Worm (Caenorhabditis elegans) whole organism, L3 larva: ENCODE data around the gene fmo-3.
A peak's percentile ranks its signal among the peaks of the same experiment; 100 is the strongest.

Source experiments
- R02D3.7 ChIP-seq: fragments of 150-350 bp; optimal IDR thresholded peaks from 2 replicates; lab custom pipeline; 2014; ENCODE audit warnings: missing biosample characterization, missing genetic modification characterization
- ZK546.5 ChIP-seq: sonication (generic microtip); optimal IDR thresholded peaks from 2 replicates; lab custom pipeline; 2017; ENCODE audit warnings: missing biosample characterization, missing genetic modification characterization
- aly-2 ChIP-seq: fragments of 150-350 bp; optimal IDR thresholded peaks from 2 replicates; lab custom pipeline; 2014; ENCODE audit warnings: missing biosample characterization, missing genetic modification characterization
- ama-1 ChIP-seq: fragments of 150-350 bp; optimal IDR thresholded peaks from 2 replicates; lab custom pipeline; 2018
- ceh-16 ChIP-seq: sonication (generic microtip); optimal IDR thresholded peaks from 2 replicates; lab custom pipeline; 2017; ENCODE audit warnings: missing biosample characterization, missing genetic modification characterization
- ceh-28 ChIP-seq: fragments of 150-350 bp; optimal IDR thresholded peaks from 2 replicates; lab custom pipeline; 2014; ENCODE audit warnings: missing biosample characterization, missing genetic modification reagents, missing genetic modification characterization
- ceh-82 ChIP-seq: fragments of 150-350 bp; optimal IDR thresholded peaks from 2 replicates; lab custom pipeline; 2014; ENCODE audit warnings: missing biosample characterization, missing genetic modification characterization
- ceh-9 ChIP-seq: sonication (generic microtip); optimal IDR thresholded peaks from 2 replicates; lab custom pipeline; 2018; ENCODE audit warnings: missing biosample characterization, missing genetic modification characterization
- daf-12 ChIP-seq: fragments of 150-350 bp; optimal IDR thresholded peaks from 2 replicates; lab custom pipeline; 2014; ENCODE audit warnings: missing biosample characterization, missing genetic modification reagents, missing genetic modification characterization
- egl-27 ChIP-seq: sonication (generic microtip); optimal IDR thresholded peaks from 4 replicates; lab custom pipeline; 2017; ENCODE audit warnings: missing biosample characterization, missing genetic modification reagents, missing genetic modification characterization
- egl-5 ChIP-seq: fragments of 150-350 bp; optimal IDR thresholded peaks from 2 replicates; lab custom pipeline; 2017; ENCODE audit warnings: missing biosample characterization, missing genetic modification reagents, missing genetic modification characterization, inconsistent platforms
- elt-1 ChIP-seq: fragments of 150-350 bp; optimal IDR thresholded peaks from 2 replicates; lab custom pipeline; 2014; ENCODE audit warnings: missing biosample characterization, missing genetic modification characterization
- elt-2 ChIP-seq: sonication (generic microtip); optimal IDR thresholded peaks from 2 replicates; lab custom pipeline; 2016; ENCODE audit warnings: missing genetic modification reagents, mild to moderate bottlenecking, missing genetic modification characterization, missing compliant biosample characterization
- elt-3 ChIP-seq, 3 experiments: fragments of 150-350 bp in 1 of 3; sonication (generic microtip) in 2 of 3; optimal IDR thresholded peaks; 2 replicates in 2 of 3; 4 replicates in 1 of 3; lab custom pipeline; 2014 to 2017; ENCODE audit warnings: missing biosample characterization in 3 of 3, missing genetic modification characterization in 3 of 3
- eor-1 ChIP-seq, 2 experiments: fragments of 150-350 bp; optimal IDR thresholded peaks; 2 replicates each; lab custom pipeline; 2014 to 2018; ENCODE audit warnings: missing biosample characterization in 2 of 2, missing genetic modification characterization in 2 of 2
- fkh-10 ChIP-seq: sonication (generic microtip); optimal IDR thresholded peaks from 2 replicates; lab custom pipeline; 2017; ENCODE audit warnings: missing biosample characterization, missing genetic modification reagents, missing genetic modification characterization
- fkh-2 ChIP-seq: fragments of 150-350 bp; optimal IDR thresholded peaks from 2 replicates; lab custom pipeline; 2014; ENCODE audit warnings: missing biosample characterization, missing genetic modification reagents, missing genetic modification characterization
- fos-1 ChIP-seq: fragments of 150-350 bp; optimal IDR thresholded peaks from 2 replicates; lab custom pipeline; 2014; ENCODE audit warnings: missing biosample characterization, missing genetic modification characterization
- hmg-11 ChIP-seq: sonication (generic microtip); optimal IDR thresholded peaks from 2 replicates; lab custom pipeline; 2016; ENCODE audit warnings: missing genetic modification characterization, missing compliant biosample characterization
- jun-1 ChIP-seq: fragments of 150-350 bp; optimal IDR thresholded peaks from 2 replicates; lab custom pipeline; 2014; ENCODE audit warnings: missing biosample characterization, missing genetic modification reagents, missing genetic modification characterization
- lin-15B ChIP-seq: fragments of 150-350 bp; optimal IDR thresholded peaks from 2 replicates; lab custom pipeline; 2014; ENCODE audit warnings: missing biosample characterization, missing genetic modification characterization
- lin-39 ChIP-seq: fragments of 150-350 bp; optimal IDR thresholded peaks from 2 replicates; lab custom pipeline; 2018; ENCODE audit warnings: missing biosample characterization, missing genetic modification reagents, missing genetic modification characterization
- lsy-12 ChIP-seq: sonication (generic microtip); optimal IDR thresholded peaks from 2 replicates; lab custom pipeline; 2016; ENCODE audit warnings: mild to moderate bottlenecking, missing genetic modification characterization, missing compliant biosample characterization
- mdl-1 ChIP-seq: fragments of 150-350 bp; optimal IDR thresholded peaks from 2 replicates; lab custom pipeline; 2014; ENCODE audit warnings: missing biosample characterization, missing genetic modification characterization
- mml-1 ChIP-seq: fragments of 150-350 bp; sonication (generic microtip); optimal IDR thresholded peaks from 3 replicates; lab custom pipeline; 2014; ENCODE audit warnings: missing biosample characterization, missing genetic modification characterization
- nfya-1 ChIP-seq: sonication (generic microtip); optimal IDR thresholded peaks from 2 replicates; lab custom pipeline; 2017; ENCODE audit warnings: missing genetic modification characterization, mild to moderate bottlenecking, missing compliant biosample characterization, antibody characterized with exemption, moderate library complexity; ENCODE audit not compliant: insufficient read depth
- nhr-11 ChIP-seq: fragments of 150-350 bp; optimal IDR thresholded peaks from 2 replicates; lab custom pipeline; 2014; ENCODE audit warnings: missing biosample characterization, missing genetic modification characterization
- nhr-12 ChIP-seq: fragments of 150-350 bp; optimal IDR thresholded peaks from 2 replicates; lab custom pipeline; 2014; ENCODE audit warnings: missing biosample characterization, missing genetic modification characterization
- nhr-23 ChIP-seq: fragments of 150-350 bp; optimal IDR thresholded peaks from 2 replicates; lab custom pipeline; 2014; ENCODE audit warnings: missing biosample characterization, missing genetic modification reagents, missing genetic modification characterization
- nhr-237 ChIP-seq: fragments of 150-350 bp; optimal IDR thresholded peaks from 2 replicates; lab custom pipeline; 2014; ENCODE audit warnings: missing biosample characterization, missing genetic modification characterization
- nhr-25 ChIP-seq: sonication (generic microtip); optimal IDR thresholded peaks from 2 replicates; lab custom pipeline; 2017; ENCODE audit warnings: missing biosample characterization, missing genetic modification characterization
- nhr-28 ChIP-seq: fragments of 150-350 bp; optimal IDR thresholded peaks from 2 replicates; lab custom pipeline; 2014; ENCODE audit warnings: missing biosample characterization, missing genetic modification characterization
- nhr-43 ChIP-seq: sonication (generic microtip); optimal IDR thresholded peaks from 2 replicates; lab custom pipeline; 2016; ENCODE audit warnings: mild to moderate bottlenecking, missing genetic modification characterization, missing compliant biosample characterization; ENCODE audit not compliant: poor library complexity, severe bottlenecking
- nhr-67 ChIP-seq: fragments of 150-350 bp; optimal IDR thresholded peaks from 2 replicates; lab custom pipeline; 2014; ENCODE audit warnings: missing biosample characterization, missing genetic modification characterization
- nhr-76 ChIP-seq: fragments of 150-350 bp; sonication (generic microtip); optimal IDR thresholded peaks from 5 replicates; lab custom pipeline; 2014; ENCODE audit warnings: missing biosample characterization, missing genetic modification characterization
- nhr-77 ChIP-seq: fragments of 150-350 bp; optimal IDR thresholded peaks from 2 replicates; lab custom pipeline; 2014; ENCODE audit warnings: missing biosample characterization, missing genetic modification characterization
- pha-4 ChIP-seq: fragments of 150-350 bp; optimal IDR thresholded peaks from 2 replicates; lab custom pipeline; 2014; ENCODE audit warnings: missing biosample characterization, missing genetic modification reagents, missing genetic modification characterization
- pqm-1 ChIP-seq: fragments of 150-350 bp; optimal IDR thresholded peaks from 2 replicates; lab custom pipeline; 2017; ENCODE audit warnings: missing biosample characterization, missing genetic modification characterization, inconsistent platforms
- sea-2 ChIP-seq: fragments of 150-350 bp; sonication (generic microtip); optimal IDR thresholded peaks from 4 replicates; lab custom pipeline; 2014; ENCODE audit warnings: missing biosample characterization, missing genetic modification reagents, missing genetic modification characterization
- skn-1 ChIP-seq: fragments of 150-350 bp; optimal IDR thresholded peaks from 2 replicates; lab custom pipeline; 2014; ENCODE audit warnings: missing biosample characterization, missing genetic modification characterization
- snpc-4 ChIP-seq: fragments of 150-350 bp; optimal IDR thresholded peaks from 2 replicates; lab custom pipeline; 2014; ENCODE audit warnings: missing biosample characterization, missing genetic modification characterization
- tbx-2 ChIP-seq: sonication (generic microtip); optimal IDR thresholded peaks from 2 replicates; lab custom pipeline; 2016; ENCODE audit warnings: mild to moderate bottlenecking, missing genetic modification characterization, missing compliant biosample characterization
- unc-39 ChIP-seq: sonication (generic microtip); optimal IDR thresholded peaks from 4 replicates; lab custom pipeline; 2017; ENCODE audit warnings: missing biosample characterization, missing genetic modification characterization
- unc-62 ChIP-seq: fragments of 150-350 bp; sonication (generic microtip); optimal IDR thresholded peaks from 4 replicates; lab custom pipeline; 2014; ENCODE audit warnings: missing biosample characterization, missing genetic modification reagents, missing genetic modification characterization
- zag-1 ChIP-seq: fragments of 150-350 bp; optimal IDR thresholded peaks from 2 replicates; lab custom pipeline; 2014; ENCODE audit warnings: missing biosample characterization, missing genetic modification characterization
- ztf-11 ChIP-seq: fragments of 150-350 bp; optimal IDR thresholded peaks from 2 replicates; lab custom pipeline; 2014; ENCODE audit warnings: missing biosample characterization, missing genetic modification characterization
- ztf-4 ChIP-seq: fragments of 150-350 bp; optimal IDR thresholded peaks from 2 replicates; lab custom pipeline; 2014; ENCODE audit warnings: missing biosample characterization, missing genetic modification characterization

Gene fmo-3

ce11 chrIII:10719057-10719456 is 24.6 kb downstream of the fmo-3 start:
- TF ChIP-seq nhr-25 (tag; lab: Kevin White, UChicago) (peak; percentile 2), ceh-16 (tag; lab: Kevin White, UChicago) (no peak), lsy-12 (no peak), ama-1 (lab: Kevin White, UChicago) (peak; percentile 9), jun-1 (tag; lab: Kevin White, UChicago) (peak; percentile 43), ceh-28 (peak; percentile 3), mdl-1 (tag; lab: Kevin White, UChicago) (peak; percentile 22), nhr-67 (no peak), unc-62 (no peak), nhr-43 (tag; lab: Kevin White, UChicago) (no peak), pqm-1 (tag; lab: Kevin White, UChicago) (peak; percentile 93), sea-2 (GFP tag; lab: Kevin White, UChicago) (no peak), elt-2 (tag; lab: Kevin White, UChicago) (peak; percentile 81), pha-4 (tag; lab: Kevin White, UChicago) (peak; percentile 61)
- TF ChIP-seq, all 47 proteins: peak for 8

DNA sequence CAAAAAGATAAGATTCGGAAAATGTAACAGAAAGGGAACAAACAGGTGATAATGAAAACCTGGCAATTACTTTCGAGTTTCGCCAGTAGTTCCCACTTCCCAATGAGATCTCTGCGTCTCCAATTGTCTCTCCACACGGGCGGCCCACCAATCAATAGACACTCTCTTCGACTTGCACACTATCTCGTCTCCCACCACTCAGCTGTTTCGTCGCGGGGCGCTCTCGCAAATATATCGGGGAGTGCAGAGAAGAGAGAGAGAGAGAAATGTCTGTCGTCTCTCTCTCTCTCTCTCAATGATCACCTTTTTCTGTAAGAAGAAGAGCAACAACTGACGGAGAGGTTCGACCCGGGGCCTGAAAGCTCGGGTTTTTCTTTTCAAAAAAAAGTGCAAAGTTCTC is 25.7 kb downstream of the fmo-3 start:
- TF ChIP-seq egl-5 (tag; lab: Kevin White, UChicago) (peak; percentile 82), ama-1 (lab: Kevin White, UChicago) (peak; percentile 35), snpc-4 (tag; lab: Kevin White, UChicago) (peak; percentile 50), nhr-77 (no peak), ceh-9 (tag; lab: Kevin White, UChicago) (no peak), lsy-12 (peak; percentile 71), jun-1 (tag; lab: Kevin White, UChicago) (peak; percentile 87), elt-1 (peak; percentile 1), ceh-16 (tag; lab: Kevin White, UChicago) (no peak), fkh-10 (peak; percentile 29), pha-4 (tag; lab: Kevin White, UChicago) (peak; percentile 88), nhr-12 (no peak), lin-15B (tag; lab: Kevin White, UChicago) (peak; percentile 80), R02D3.7 (peak; percentile 56), ztf-11 (tag; lab: Kevin White, UChicago) (no peak), nhr-11 (peak; percentile 6), nhr-43 (tag; lab: Kevin White, UChicago) (peak; percentile 22), nhr-237 (no peak), eor-1 (tag; optimal IDR thresholded peaks at IDR 0.05; lab: Kevin White, UChicago) (no peak), zag-1 (tag; lab: Kevin White, UChicago) (no peak), sea-2 (GFP tag; lab: Kevin White, UChicago) (no peak), nhr-23 (tag; lab: Kevin White, UChicago) (peak; percentile 75), unc-62 (no peak), unc-39 (tag; lab: Kevin White, UChicago) (no peak), nhr-25 (tag; lab: Kevin White, UChicago) (peak; percentile 81), skn-1 (tag; lab: Kevin White, UChicago) (peak; percentile 20), mdl-1 (tag; lab: Kevin White, UChicago) (peak; percentile 70), nhr-76 (no peak), lin-39 (tag; lab: Kevin White, UChicago) (peak; percentile 86), aly-2 (tag; lab: Kevin White, UChicago) (no peak), hmg-11 (tag; lab: Kevin White, UChicago) (peak; percentile 98), fkh-2 (tag; lab: Kevin White, UChicago) (no peak), ceh-82 (tag; lab: Kevin White, UChicago) (peak; percentile 45), daf-12 (tag; lab: Kevin White, UChicago) (no peak), fos-1 (tag; lab: Kevin White, UChicago) (no peak), nhr-28 (tag; lab: Kevin White, UChicago) (no peak), elt-2 (tag; lab: Kevin White, UChicago) (peak; percentile 86), ZK546.5 (tag; lab: Kevin White, UChicago) (no peak), egl-27 (peak; percentile 29), tbx-2 (tag; lab: Kevin White, UChicago) (peak; percentile 33), elt-3 (tag; optimal IDR thresholded peaks at IDR 0.05; lab: Kevin White, UChicago) (no peak), pqm-1 (tag; lab: Kevin White, UChicago) (peak; percentile 68), mml-1 (tag; lab: Kevin White, UChicago) (no peak), ztf-4 (no peak), nfya-1 (peak; percentile 97), nhr-67 (no peak), ceh-28 (peak; percentile 95)
- TF ChIP-seq, all 47 proteins: peak for 25
